Fruit fly (Drosophila melanogaster) whole organism, embryonic: ENCODE results near the gene ssh.

Source experiments
- Abd-B ChIP-seq: fragments of 200-800 bp; sonication (Bioruptor generic); optimal IDR thresholded peaks from 2 replicates; lab custom pipeline; 2018; ENCODE audit warnings: missing biosample characterization, mild to moderate bottlenecking, missing genetic modification characterization, moderate library complexity
- Ada2b ChIP-seq: fragments of 200-800 bp; sonication (Bioruptor generic); IDR thresholded peaks from 2 replicates; pipeline ENCODE4 v1.3.6; 2022; ENCODE audit warnings: missing biosample characterization, missing genetic modification characterization
- Asciz ChIP-seq: fragments of 200-800 bp; sonication (Bioruptor generic); optimal IDR thresholded peaks from 2 replicates; lab custom pipeline; 2017; ENCODE audit warnings: missing biosample characterization, mild to moderate bottlenecking, missing genetic modification characterization, missing genetic modification reagents
- CG10274 ChIP-seq: fragments of 200-800 bp; sonication (Bioruptor generic); optimal IDR thresholded peaks from 3 replicates; lab custom pipeline; 2017; ENCODE audit warnings: missing biosample characterization, mild to moderate bottlenecking, missing genetic modification characterization
- CG11504 ChIP-seq: fragments of 200-800 bp; sonication (Bioruptor generic); optimal IDR thresholded peaks from 3 replicates; lab custom pipeline; 2019; ENCODE audit warnings: missing biosample characterization, mild to moderate bottlenecking, missing genetic modification characterization, moderate library complexity
- CG12391 ChIP-seq: fragments of 200-800 bp; sonication (Bioruptor generic); optimal IDR thresholded peaks from 3 replicates; lab custom pipeline; 2018; ENCODE audit warnings: missing biosample characterization, mild to moderate bottlenecking, missing genetic modification characterization, moderate library complexity
- CG13123 ChIP-seq: fragments of 200-800 bp; sonication (Bioruptor generic); optimal IDR thresholded peaks from 2 replicates; lab custom pipeline; 2016; ENCODE audit warnings: missing biosample characterization, missing genetic modification characterization
- CG14965 ChIP-seq: fragments of 200-800 bp; sonication (Bioruptor generic); optimal IDR thresholded peaks from 2 replicates; lab custom pipeline; 2016; ENCODE audit warnings: missing biosample characterization, missing genetic modification characterization, borderline replicate concordance
- CG15073 ChIP-seq: fragments of 200-800 bp; sonication (Bioruptor generic); optimal IDR thresholded peaks from 2 replicates; lab custom pipeline; 2016; ENCODE audit warnings: missing biosample characterization, missing genetic modification characterization
- CG1529 ChIP-seq: fragments of 200-800 bp; sonication (Bioruptor generic); optimal IDR thresholded peaks from 3 replicates; lab custom pipeline; 2018; ENCODE audit warnings: missing biosample characterization, missing genetic modification characterization
- CG15696 ChIP-seq: fragments of 200-800 bp; sonication (Bioruptor generic); optimal IDR thresholded peaks from 2 replicates; lab custom pipeline; 2019; ENCODE audit warnings: missing biosample characterization, mild to moderate bottlenecking, missing genetic modification characterization, moderate library complexity
- CG2199 ChIP-seq: fragments of 200-800 bp; sonication (Bioruptor generic); IDR thresholded peaks from 3 replicates; pipeline ENCODE4 v1.3.6; 2022; ENCODE audit warnings: missing biosample characterization, missing genetic modification characterization
- CG31441 ChIP-seq: fragments of 200-800 bp; sonication (Bioruptor generic); IDR thresholded peaks from 2 replicates; pipeline ENCODE4 v1.3.6; 2022; ENCODE audit warnings: missing biosample characterization, missing genetic modification characterization
- CG4404 ChIP-seq: fragments of 200-800 bp; sonication (Bioruptor generic); IDR thresholded peaks from 2 replicates; pipeline ENCODE4 v1.3.6; 2022; ENCODE audit warnings: missing biosample characterization, missing genetic modification characterization
- CG4730 ChIP-seq: fragments of 200-800 bp; sonication (Bioruptor generic); IDR thresholded peaks from 2 replicates; pipeline ENCODE4 v1.3.6; 2022; ENCODE audit warnings: missing biosample characterization, missing genetic modification characterization
- CG6689 ChIP-seq: fragments of 200-800 bp; sonication (Bioruptor generic); IDR thresholded peaks from 2 replicates; pipeline ENCODE4 v1.3.6; 2022; ENCODE audit warnings: missing biosample characterization, missing genetic modification characterization
- CG6854 ChIP-seq: fragments of 200-800 bp; sonication (Bioruptor generic); optimal IDR thresholded peaks from 3 replicates; lab custom pipeline; 2017; ENCODE audit warnings: missing biosample characterization, mild to moderate bottlenecking, missing genetic modification characterization
- CG7963 ChIP-seq: fragments of 200-800 bp; sonication (Bioruptor generic); IDR thresholded peaks from 3 replicates; pipeline ENCODE4 v1.3.6; 2022; ENCODE audit warnings: missing biosample characterization, missing genetic modification characterization; ENCODE audit not compliant: partially characterized antibody
- CG8089 ChIP-seq: fragments of 200-800 bp; sonication (Bioruptor generic); optimal IDR thresholded peaks from 3 replicates; lab custom pipeline; 2016; ENCODE audit warnings: missing biosample characterization, missing genetic modification characterization
- CG8944 ChIP-seq: fragments of 200-800 bp; sonication (Bioruptor generic); optimal IDR thresholded peaks from 3 replicates; lab custom pipeline; 2016; ENCODE audit warnings: missing biosample characterization, missing genetic modification characterization
- CG9215 ChIP-seq: fragments of 200-800 bp; sonication (Bioruptor generic); IDR thresholded peaks from 2 replicates; pipeline ENCODE4 v1.3.6; 2022; ENCODE audit warnings: missing biosample characterization, missing genetic modification characterization
- CG9727 ChIP-seq: fragments of 200-800 bp; sonication (Bioruptor generic); optimal IDR thresholded peaks from 3 replicates; lab custom pipeline; 2017; ENCODE audit warnings: missing biosample characterization, mild to moderate bottlenecking, missing genetic modification characterization
- CG9817 ChIP-seq: fragments of 200-800 bp; sonication (Bioruptor generic); optimal IDR thresholded peaks from 2 replicates; lab custom pipeline; 2018; ENCODE audit warnings: missing biosample characterization, mild to moderate bottlenecking, missing genetic modification characterization, moderate library complexity
- D19B ChIP-seq: fragments of 200-800 bp; sonication (Bioruptor generic); optimal IDR thresholded peaks from 2 replicates; lab custom pipeline; 2017; ENCODE audit warnings: missing biosample characterization, mild to moderate bottlenecking, missing genetic modification characterization
- Dad ChIP-seq: fragments of 200-800 bp; sonication (Bioruptor generic); optimal IDR thresholded peaks from 3 replicates; lab custom pipeline; 2016; ENCODE audit warnings: missing biosample characterization, missing genetic modification characterization
- Fer3 ChIP-seq: fragments of 200-800 bp; sonication (Bioruptor generic); optimal IDR thresholded peaks from 2 replicates; lab custom pipeline; 2018; ENCODE audit warnings: missing biosample characterization, mild to moderate bottlenecking, missing genetic modification characterization, moderate library complexity
- Hmr ChIP-seq: fragments of 200-800 bp; sonication (Bioruptor generic); optimal IDR thresholded peaks from 3 replicates; lab custom pipeline; 2017; ENCODE audit warnings: mild to moderate bottlenecking, missing biosample characterization, missing genetic modification reagents, missing genetic modification characterization
- Hr3 ChIP-seq: fragments of 200-800 bp; sonication (Bioruptor generic); optimal IDR thresholded peaks from 3 replicates; lab custom pipeline; 2016; ENCODE audit warnings: missing biosample characterization, missing genetic modification characterization
- Hr51 ChIP-seq, 2 experiments: fragments of 200-800 bp; sonication (Bioruptor generic); optimal IDR thresholded peaks; 2 replicates in 1 of 2; 3 replicates in 1 of 2; lab custom pipeline; 2016 to 2018; ENCODE audit warnings: missing biosample characterization in 2 of 2, missing genetic modification characterization in 2 of 2, mild to moderate bottlenecking in 1 of 2, moderate library complexity in 1 of 2
- Lhr ChIP-seq: fragments of 200-800 bp; sonication (Bioruptor generic); optimal IDR thresholded peaks from 3 replicates; lab custom pipeline; 2017; ENCODE audit warnings: mild to moderate bottlenecking, missing biosample characterization, missing genetic modification reagents, missing genetic modification characterization
- Mrtf ChIP-seq: fragments of 200-800 bp; sonication (Bioruptor generic); IDR thresholded peaks from 3 replicates; pipeline ENCODE4 v1.3.6; 2022; ENCODE audit warnings: missing biosample characterization, missing genetic modification characterization
- Rfx ChIP-seq: fragments of 200-800 bp; sonication (Bioruptor generic); IDR thresholded peaks from 2 replicates; pipeline ENCODE4 v1.3.6; 2022; ENCODE audit warnings: missing biosample characterization, missing genetic modification characterization
- aop ChIP-seq: fragments of 200-800 bp; sonication (Bioruptor generic); IDR thresholded peaks from 2 replicates; pipeline ENCODE4 v1.3.6; 2022; ENCODE audit warnings: missing biosample characterization, missing genetic modification characterization
- dmrt11E ChIP-seq: fragments of 200-800 bp; sonication (Bioruptor generic); optimal IDR thresholded peaks from 3 replicates; lab custom pipeline; 2018; ENCODE audit warnings: missing biosample characterization, mild to moderate bottlenecking, missing genetic modification characterization, moderate library complexity
- fd96Cb ChIP-seq: fragments of 200-800 bp; sonication (Bioruptor generic); optimal IDR thresholded peaks from 2 replicates; lab custom pipeline; 2018; ENCODE audit warnings: missing biosample characterization, mild to moderate bottlenecking, missing genetic modification characterization, moderate library complexity
- fru ChIP-seq: fragments of >200 bp; optimal IDR thresholded peaks from 2 replicates; lab custom pipeline; 2017
- grau ChIP-seq: fragments of 200-800 bp; optimal IDR thresholded peaks from 3 replicates; lab custom pipeline; 2019; ENCODE audit warnings: missing biosample characterization, mild to moderate bottlenecking, missing genetic modification characterization, moderate library complexity
- ind ChIP-seq: fragments of 200-800 bp; sonication (Bioruptor generic); optimal IDR thresholded peaks from 3 replicates; lab custom pipeline; 2016; ENCODE audit warnings: missing biosample characterization, missing genetic modification characterization
- inv ChIP-seq: fragments of 200-800 bp; sonication (Bioruptor generic); IDR thresholded peaks from 2 replicates; pipeline ENCODE4 v1.3.6; 2022; ENCODE audit warnings: missing biosample characterization, missing genetic modification characterization; ENCODE audit not compliant: partially characterized antibody
- jing ChIP-seq: fragments of 200-800 bp; sonication (Bioruptor generic); optimal IDR thresholded peaks from 2 replicates; lab custom pipeline; 2018; ENCODE audit warnings: missing biosample characterization, mild to moderate bottlenecking, missing genetic modification characterization
- jumu ChIP-seq: fragments of 200-800 bp; sonication (Bioruptor generic); optimal IDR thresholded peaks from 3 replicates; lab custom pipeline; 2016; ENCODE audit warnings: missing biosample characterization, missing genetic modification characterization
- klu ChIP-seq: fragments of 200-800 bp; sonication (Bioruptor generic); IDR thresholded peaks from 2 replicates; pipeline ENCODE4 v1.3.6; 2022; ENCODE audit warnings: missing biosample characterization, missing genetic modification characterization
- pb ChIP-seq: fragments of 200-800 bp; sonication (Bioruptor generic); optimal IDR thresholded peaks from 3 replicates; lab custom pipeline; 2016; ENCODE audit warnings: missing biosample characterization, missing genetic modification characterization
- phol ChIP-seq: fragments of 200-800 bp; sonication (Bioruptor generic); optimal IDR thresholded peaks from 3 replicates; lab custom pipeline; 2018; ENCODE audit warnings: missing biosample characterization, mild to moderate bottlenecking, missing genetic modification characterization, moderate library complexity
- stwl ChIP-seq: fragments of 200-800 bp; sonication (Bioruptor generic); optimal IDR thresholded peaks from 3 replicates; lab custom pipeline; 2018; ENCODE audit warnings: missing biosample characterization, mild to moderate bottlenecking, missing genetic modification characterization, moderate library complexity
- tin ChIP-seq: fragments of 200-800 bp; sonication (Bioruptor generic); optimal IDR thresholded peaks from 3 replicates; lab custom pipeline; 2016; ENCODE audit warnings: missing biosample characterization, missing genetic modification characterization
- vnd ChIP-seq: fragments of 200-800 bp; sonication (Bioruptor generic); IDR thresholded peaks from 3 replicates; pipeline ENCODE4 v1.3.6; 2022; ENCODE audit warnings: missing biosample characterization, missing genetic modification characterization; ENCODE audit not compliant: partially characterized antibody

Gene ssh

dm6 chr3R:24983537-24984501, 39.1 kb upstream of the ssh start, which contains the start of gene tnc (continued):
- TF ChIP-seq Asciz (GFP tag; lab: Kevin White, UChicago) = peak; percentile 32
- TF ChIP-seq CG9817 (tag; lab: Kevin White, UChicago) = peak; percentile 34
- TF ChIP-seq Dad (GFP tag; lab: Kevin White, UChicago) = no peak
- no peak for TF ChIP-seq jing
- TF ChIP-seq CG9215 (GFP tag; lab: Robert Waterston, UW) = 0 out of 2 replicates have a peak, but pooled peaks have one; percentile 41
- TF ChIP-seq CG12391 (tag; lab: Kevin White, UChicago) = peak; percentile 60
- TF ChIP-seq CG2199 (GFP tag; lab: Robert Waterston, UW) = peak; percentile 84; the same call in 1 of the 3 replicates
- no peak for TF ChIP-seq aop
- TF ChIP-seq tin = peak; percentile 15
- no peak for TF ChIP-seq jumu (GFP tag; lab: Kevin White, UChicago)
- no peak for TF ChIP-seq CG14965 (GFP tag; lab: Kevin White, UChicago)
- TF ChIP-seq fru (lab: Kevin White, UChicago) = no peak
- TF ChIP-seq CG15696 = peak; percentile 19
- no peak for TF ChIP-seq CG15073 (GFP tag; lab: Kevin White, UChicago)
- no peak for TF ChIP-seq CG10274
- peak; percentile 5 for TF ChIP-seq dmrt11E (tag; lab: Kevin White, UChicago)
- no peak for TF ChIP-seq stwl (tag; lab: Kevin White, UChicago)
- TF ChIP-seq Fer3 (tag; lab: Kevin White, UChicago) = peak; percentile 51
- peak; percentile 31 for TF ChIP-seq CG1529 (GFP tag; lab: Kevin White, UChicago)
- TF ChIP-seq CG8944 (GFP tag; lab: Kevin White, UChicago) = no peak
- TF ChIP-seq CG9727 (GFP tag; lab: Kevin White, UChicago) = peak; percentile 65
- TF ChIP-seq CG31441 = peak; percentile 68
- peak; percentile 34 for TF ChIP-seq Abd-B (GFP tag; lab: Kevin White, UChicago)
- peak; percentile 78 for TF ChIP-seq Hmr (GFP tag; lab: Kevin White, UChicago)
- peak; percentile 60 for TF ChIP-seq fd96Cb
- peak; percentile 11; the same call in 1 of the 2 replicates for TF ChIP-seq Ada2b (GFP tag; lab: Robert Waterston, UW)
- 0 out of 2 replicates have a peak, but pooled peaks have one; percentile 57 for TF ChIP-seq CG6689 (GFP tag; lab: Robert Waterston, UW)
- peak; percentile 47 for TF ChIP-seq ind (GFP tag; lab: Kevin White, UChicago)
- peak; percentile 15 for TF ChIP-seq D19B (GFP tag; lab: Kevin White, UChicago)
- TF ChIP-seq klu = no peak
- TF ChIP-seq CG7963 = no peak
- TF ChIP-seq CG11504 = peak; percentile 82
- peak; percentile 19; the same call in 1 of the 2 replicates for TF ChIP-seq CG4404 (GFP tag; lab: Robert Waterston, UW)
- TF ChIP-seq Hr3 = peak; percentile 44
- no peak for TF ChIP-seq Lhr (GFP tag; lab: Kevin White, UChicago)
- TF ChIP-seq CG6854 = peak; percentile 33
- TF ChIP-seq vnd = no peak
- TF ChIP-seq pb = no peak
- TF ChIP-seq inv = no peak
- no peak for TF ChIP-seq Mrtf
- TF ChIP-seq grau = peak; percentile 71
- no peak for TF ChIP-seq CG13123 (GFP tag; lab: Kevin White, UChicago)
- peak; percentile 30; the same call in 1 of the 2 replicates for TF ChIP-seq Rfx (GFP tag; lab: Robert Waterston, UW)
- TF ChIP-seq CG8089 (GFP tag; lab: Kevin White, UChicago) = no peak
- peak; percentile 60 for TF ChIP-seq phol
- 0 out of 2 replicates have a peak, but pooled peaks have one; percentile 10 for TF ChIP-seq CG4730 (GFP tag; lab: Robert Waterston, UW)
- TF ChIP-seq Hr51 (GFP tag; optimal IDR thresholded peaks at IDR 0.05; lab: Kevin White, UChicago) = peak in 1 of 2 experiments; percentile 72
